Worm (Caenorhabditis elegans): ENCODE results near the gene dnj-8.

DNA sequence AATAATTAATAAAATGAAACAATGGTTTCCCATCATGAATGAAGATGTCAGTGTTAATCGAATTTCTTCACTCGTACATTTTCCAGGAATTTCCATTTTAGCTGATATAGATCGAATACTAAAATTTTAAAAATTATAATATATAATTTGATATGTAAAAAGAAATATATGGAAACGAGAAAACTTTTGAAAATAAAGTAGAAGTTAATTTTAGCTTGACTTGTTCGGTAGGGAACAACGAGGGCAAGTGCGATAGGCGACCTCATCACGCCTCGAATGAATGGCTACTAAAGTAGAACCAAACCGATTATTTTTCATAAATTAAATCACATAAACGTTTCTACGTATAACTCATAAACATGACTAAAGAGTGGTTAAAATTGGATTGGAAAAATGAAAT lies 19.5 kb downstream of the dnj-8 start, which contains the start of gene sra-31:
- no peak for TF ChIP-seq gei-8 (GFP tag; optimal IDR thresholded peaks at IDR 0.05)
- TF ChIP-seq dpl-1 (GFP tag; optimal IDR thresholded peaks at IDR 0.05), result no peak
- no peak for TF ChIP-seq nhr-41 (GFP tag; IDR thresholded peaks at IDR 0.05)
- TF ChIP-seq F49E8.2 (tag; optimal IDR thresholded peaks at IDR 0.05; ENCODE audit: borderline replicate concordance), result no peak
- no peak for TF ChIP-seq lin-13 (GFP tag; optimal IDR thresholded peaks at IDR 0.05)
- no peak for TF ChIP-seq pqm-1 (tag; optimal IDR thresholded peaks at IDR 0.05)
- TF ChIP-seq tag-97 (GFP tag; IDR thresholded peaks at IDR 0.05), result no peak
